Worm (Caenorhabditis elegans): ENCODE measurements around the gene lgg-1.
A peak's percentile ranks its signal among the peaks of the same experiment; 100 is the strongest.

The lgg-1 gene

DNA sequence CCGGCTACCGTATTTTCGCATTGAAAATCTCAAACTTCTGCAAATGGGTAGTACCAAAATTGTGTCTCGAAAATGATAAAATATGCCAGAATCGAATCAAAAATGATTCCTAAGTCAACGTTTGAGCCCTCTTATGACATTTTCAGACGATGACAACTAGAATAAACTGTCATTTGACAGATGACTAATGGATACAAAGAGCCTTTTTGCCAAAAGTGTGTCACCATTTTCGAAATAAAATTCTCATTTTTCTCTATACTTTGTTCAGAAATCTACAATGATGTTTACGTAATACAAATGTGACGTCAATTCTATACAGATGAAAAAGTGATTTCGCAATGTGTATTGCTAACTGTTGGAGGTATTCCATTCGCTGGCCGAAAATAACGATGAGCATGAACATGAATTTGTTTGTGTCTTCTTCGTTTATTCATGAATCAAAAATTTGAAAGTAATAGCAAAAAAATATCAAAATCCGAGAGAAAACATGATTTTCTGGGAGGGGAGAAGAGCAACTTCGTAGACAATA, 904 bp downstream of the lgg-1 start (continued):
- TF ChIP-seq sea-2 (GFP tag; IDR thresholded peaks at IDR 0.05) (no peak), pbrm-1 (GFP tag; IDR thresholded peaks at IDR 0.05) (peak; percentile 73; the same call in 1 of the 2 replicates), madf-10 (tag; optimal IDR thresholded peaks at IDR 0.05) (peak; percentile 68)

DNA sequence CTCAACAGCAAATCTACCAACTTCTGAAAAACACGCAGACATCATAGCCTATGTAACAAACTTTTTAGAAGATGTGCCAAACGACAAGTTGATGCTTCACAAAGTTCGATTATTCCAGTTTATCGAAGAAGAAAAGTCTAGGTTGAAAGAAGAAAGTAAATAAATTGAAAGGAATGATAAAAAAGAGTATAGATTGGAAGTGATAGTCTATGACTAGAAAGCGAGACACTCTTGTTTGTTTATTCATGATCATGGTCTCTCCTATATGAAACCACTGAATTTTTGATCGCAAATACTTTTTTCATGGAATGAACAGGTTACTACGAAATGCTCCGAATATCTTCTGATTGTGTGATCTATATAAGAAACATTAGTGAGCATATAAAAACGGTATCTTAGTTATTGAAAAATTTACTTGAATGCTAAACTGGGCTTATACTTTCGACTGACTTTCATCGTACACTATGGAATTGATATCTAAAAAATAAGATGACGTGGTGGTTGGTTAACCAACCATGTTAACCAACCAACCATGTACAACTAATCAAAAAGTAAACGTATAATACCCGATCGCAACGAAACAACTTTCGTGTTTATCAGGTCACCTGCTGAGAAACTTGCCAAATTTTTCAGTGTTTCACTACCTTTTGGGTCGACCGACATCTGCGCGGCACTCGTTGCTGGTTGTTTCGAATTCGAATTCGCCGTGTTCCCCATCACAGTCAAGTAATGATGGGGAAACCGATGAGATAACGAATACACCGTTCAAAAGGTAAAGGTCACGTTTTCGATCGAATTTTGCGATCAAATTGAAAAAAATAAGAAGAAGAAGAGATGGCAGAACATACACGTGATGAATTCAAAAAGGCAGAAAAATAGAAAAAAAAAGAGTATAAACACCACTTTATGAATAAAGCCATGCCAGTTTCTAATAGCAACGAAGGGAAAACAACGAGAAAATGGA, 2.0 kb downstream of the lgg-1 start, which contains the start of gene C32D5.8:
Gene C32D5.8, minus strand, starts transcription at position 770 of the 964 bp plus-strand sequence.
- no peak for TF ChIP-seq somi-1 (GFP tag; optimal IDR thresholded peaks at IDR 0.05)
- TF ChIP-seq lsy-27 (tag; optimal IDR thresholded peaks at IDR 0.05; ENCODE audit: borderline replicate concordance, insufficient read depth) = no peak
- no peak for TF ChIP-seq dox-1 (GFP tag; IDR thresholded peaks at IDR 0.05)
- TF ChIP-seq nhr-120 (GFP tag; IDR thresholded peaks at IDR 0.05) = no peak
- no peak for TF ChIP-seq F49E8.2 (tag; optimal IDR thresholded peaks at IDR 0.05; ENCODE audit: insufficient read depth)
- no peak for TF ChIP-seq D2030.7 (GFP tag; IDR thresholded peaks at IDR 0.05)

DNA sequence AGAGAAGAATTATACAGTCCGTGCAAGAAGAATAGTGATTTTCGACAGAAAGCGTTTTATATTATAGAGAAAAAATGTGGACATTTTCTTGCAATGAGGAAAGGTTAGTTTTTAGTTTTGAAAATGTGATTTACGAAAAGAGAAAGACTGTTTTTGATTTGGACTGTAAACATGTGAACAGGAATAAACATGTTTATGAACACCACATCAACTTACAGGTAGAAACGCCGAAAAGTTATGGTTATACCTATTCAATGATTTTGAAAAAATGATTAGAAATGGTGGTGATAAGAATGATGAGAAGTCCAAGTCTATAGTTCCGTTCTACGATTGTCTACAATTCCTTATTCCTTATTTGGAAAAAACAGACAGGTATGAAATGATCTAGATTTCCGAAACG, 3.0 kb downstream of the lgg-1 start:
- no peak for TF ChIP-seq B0035.1 (tag; optimal IDR thresholded peaks at IDR 0.05)
- TF ChIP-seq tbx-9 (tag; optimal IDR thresholded peaks at IDR 0.05; ENCODE audit: borderline replicate concordance) = no peak
- no peak for TF ChIP-seq zim-3 (tag; optimal IDR thresholded peaks at IDR 0.05)
- TF ChIP-seq K11D2.4 (GFP tag; IDR thresholded peaks at IDR 0.05) = no peak
- TF ChIP-seq dpff-1 (tag; optimal IDR thresholded peaks at IDR 0.05) = no peak
- no peak for TF ChIP-seq rec-8 (tag; optimal IDR thresholded peaks at IDR 0.05)
- no peak for TF ChIP-seq let-607 (tag; optimal IDR thresholded peaks at IDR 0.05)
- no peak for TF ChIP-seq T26A5.8 (tag; optimal IDR thresholded peaks at IDR 0.05)
- no peak for TF ChIP-seq tlf-1 (GFP tag; optimal IDR thresholded peaks at IDR 0.05)
- TF ChIP-seq Y53F4B.3 (GFP tag; IDR thresholded peaks at IDR 0.05) = no peak

DNA sequence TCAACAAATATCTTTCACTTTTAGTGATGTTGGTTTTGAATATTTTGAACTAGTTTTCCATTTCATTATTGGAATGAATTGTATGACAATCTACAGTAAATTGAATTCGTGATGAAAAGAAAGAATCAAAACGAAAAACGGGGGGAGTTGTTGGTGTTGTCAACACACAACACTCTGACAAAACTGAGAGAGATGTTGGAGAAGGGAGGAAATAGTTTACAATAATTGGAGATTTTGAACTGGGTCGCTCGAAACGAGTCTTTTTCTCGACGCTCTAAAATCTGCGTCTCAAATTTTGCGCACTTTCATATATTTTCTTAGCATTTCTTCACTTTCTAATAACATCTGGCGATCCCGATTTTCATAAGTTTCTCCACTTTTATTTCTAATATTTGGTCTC, 3.6 kb downstream of the lgg-1 start, which contains the start of gene txt-18:
Gene txt-18, plus strand, starts transcription at position 180 of the 400 bp plus-strand sequence.
- no peak for TF ChIP-seq snpc-1.1 (tag; optimal IDR thresholded peaks at IDR 0.05; ENCODE audit: insufficient read depth)
- no peak for TF ChIP-seq let-607 (tag; optimal IDR thresholded peaks at IDR 0.05)
- no peak for TF ChIP-seq snpc-4 (GFP tag; optimal IDR thresholded peaks at IDR 0.05)
- no peak for TF ChIP-seq snpc-4 (tag; optimal IDR thresholded peaks at IDR 0.05)
- TF ChIP-seq attf-6 (GFP tag; IDR thresholded peaks at IDR 0.05) = no peak
- TF ChIP-seq cebp-1 (GFP tag; IDR thresholded peaks at IDR 0.05) = no peak
- peak; percentile 5 for TF ChIP-seq cebp-1 (tag; optimal IDR thresholded peaks at IDR 0.05)
- TF ChIP-seq hmg-1.2 (GFP tag; IDR thresholded peaks at IDR 0.05) = peak; percentile 15; the same call in 1 of the 2 replicates
- TF ChIP-seq F10E7.11 (tag; optimal IDR thresholded peaks at IDR 0.05) = no peak
- no peak for TF ChIP-seq hlh-12 (tag; optimal IDR thresholded peaks at IDR 0.05)
- TF ChIP-seq hrde-1 (tag; optimal IDR thresholded peaks at IDR 0.05; ENCODE audit: borderline replicate concordance) = no peak
- TF ChIP-seq dox-1 (GFP tag; IDR thresholded peaks at IDR 0.05) = 0 out of 2 replicates have a peak, but pooled peaks have one; percentile 6

Measured in whole organism, young adult.